Fruit fly (Drosophila melanogaster): Measurements from ENCODE around the gene CG6041.

The CG6041 gene

DNA sequence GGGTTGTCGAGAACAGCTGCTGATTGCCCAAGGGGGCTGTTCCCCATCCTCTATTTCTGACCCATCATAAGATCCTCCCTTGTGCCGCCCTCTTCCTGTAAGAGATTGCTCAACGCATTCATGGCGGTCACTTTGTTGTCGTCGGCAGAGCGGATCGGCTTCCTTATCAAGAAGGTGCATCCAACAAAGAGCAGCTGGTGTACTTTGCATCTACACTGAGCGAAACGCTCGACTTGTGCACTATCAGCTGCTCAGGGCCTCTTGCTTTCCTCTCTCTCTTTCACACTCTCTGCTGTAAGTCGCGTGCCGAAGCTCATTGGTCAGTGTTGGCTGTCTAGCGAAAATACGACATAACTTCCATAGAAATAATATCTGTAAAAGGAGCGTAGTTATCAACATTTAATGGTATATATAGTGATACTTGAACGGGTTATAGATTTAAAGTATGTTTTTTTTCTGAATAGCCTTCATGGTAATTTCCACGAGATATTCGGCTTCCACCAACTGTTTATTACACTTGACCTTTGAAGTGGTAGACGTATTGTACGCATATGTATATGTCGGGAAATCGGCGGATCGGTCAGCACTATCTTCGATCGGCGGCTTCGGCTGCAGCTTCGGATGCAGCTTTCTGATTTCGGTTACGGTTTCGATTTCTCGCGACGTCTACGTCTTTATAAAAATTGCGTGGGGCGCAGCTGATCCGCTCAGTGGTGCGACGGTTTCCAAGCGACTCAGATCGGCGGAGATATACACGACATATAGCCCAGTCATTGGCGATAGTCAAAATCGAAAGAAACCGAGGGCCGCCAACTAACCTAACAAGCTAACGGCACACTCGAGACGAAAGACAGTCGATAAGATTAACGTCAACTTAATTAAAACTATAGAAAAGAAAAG is 40.4 kb downstream of the CG6041 start, which contains the start of gene CG5966:
Gene CG5966 (plus strand): TSS at position 704 of the 900 bp plus-strand sequence.
- TF ChIP-seq CG6276 (GFP tag; optimal IDR thresholded peaks at IDR 0.05) (peak; percentile 48), Hr38 (GFP tag; optimal IDR thresholded peaks at IDR 0.05) (no peak), dac (GFP tag; optimal IDR thresholded peaks at IDR 0.05) (no peak), lz (GFP tag; optimal IDR thresholded peaks at IDR 0.05) (no peak), esn (GFP tag; optimal IDR thresholded peaks at IDR 0.05) (no peak), spab (GFP tag; optimal IDR thresholded peaks at IDR 0.05) (peak; percentile 55), Sox14 (GFP tag; optimal IDR thresholded peaks at IDR 0.05) (peak; percentile 70), Blimp-1 (GFP tag; optimal IDR thresholded peaks at IDR 0.05) (no peak), achi (GFP tag; optimal IDR thresholded peaks at IDR 0.05) (no peak), CG10669 (GFP tag; optimal IDR thresholded peaks at IDR 0.05) (peak; percentile 50), CG32006 (GFP tag; optimal IDR thresholded peaks at IDR 0.05) (peak; percentile 2), CG16779 (tag; optimal IDR thresholded peaks at IDR 0.05) (peak; percentile 13), Sox15 (GFP tag; optimal IDR thresholded peaks at IDR 0.05) (no peak), fd85E (GFP tag; optimal IDR thresholded peaks at IDR 0.05) (no peak), eg (GFP tag; IDR thresholded peaks at IDR 0.05) (peak; percentile 63; the same call in 1 of the 3 replicates), vri (GFP tag; optimal IDR thresholded peaks at IDR 0.05) (no peak), CG1621 (tag; optimal IDR thresholded peaks at IDR 0.05) (peak; percentile 37), CG11902 (GFP tag; optimal IDR thresholded peaks at IDR 0.05) (no peak), Hr39 (GFP tag; optimal IDR thresholded peaks at IDR 0.05) (no peak), CG15336 (GFP tag; IDR thresholded peaks at IDR 0.05) (no peak), CG4318 (GFP tag; optimal IDR thresholded peaks at IDR 0.05) (no peak), cyc (GFP tag; optimal IDR thresholded peaks at IDR 0.05) (no peak), CG7368 (GFP tag; optimal IDR thresholded peaks at IDR 0.05) (no peak), Eip75B (GFP tag; optimal IDR thresholded peaks at IDR 0.05) (peak; percentile 7), acj6 (GFP tag; optimal IDR thresholded peaks at IDR 0.05) (no peak), CG6792 (GFP tag; optimal IDR thresholded peaks at IDR 0.05) (no peak), Lpt (GFP tag; optimal IDR thresholded peaks at IDR 0.05) (no peak), Gug (GFP tag; IDR thresholded peaks at IDR 0.05) (peak; percentile 22; the same call in 1 of the 2 replicates), CG3919 (GFP tag; optimal IDR thresholded peaks at IDR 0.05) (peak; percentile 28), CG10631 (GFP tag; optimal IDR thresholded peaks at IDR 0.05) (no peak), dsx (GFP tag; optimal IDR thresholded peaks at IDR 0.05; ENCODE audit: poor library complexity, severe bottlenecking) (peak; percentile 18), CG11762 (GFP tag; optimal IDR thresholded peaks at IDR 0.05; ENCODE audit: insufficient read depth) (no peak), net (GFP tag; optimal IDR thresholded peaks at IDR 0.05) (peak; percentile 56), CG6808 (GFP tag; optimal IDR thresholded peaks at IDR 0.05) (peak; percentile 68), CG6163 (GFP tag; IDR thresholded peaks at IDR 0.05) (peak; percentile 46; the same call in 2 of the 3 replicates), fkh (GFP tag; optimal IDR thresholded peaks at IDR 0.05) (no peak), CG3032 (tag; optimal IDR thresholded peaks at IDR 0.05) (no peak), Ets21C (GFP tag; optimal IDR thresholded peaks at IDR 0.05) (no peak), Met (GFP tag; optimal IDR thresholded peaks at IDR 0.05) (no peak), salr (GFP tag; optimal IDR thresholded peaks at IDR 0.05) (peak in 1 of 2 experiments; percentile 42), Eip93F (GFP tag; optimal IDR thresholded peaks at IDR 0.05) (no peak), CG6854 (GFP tag; optimal IDR thresholded peaks at IDR 0.05) (peak; percentile 51), CG9139 (GFP tag; optimal IDR thresholded peaks at IDR 0.05) (peak; percentile 77), Sox102F (GFP tag; optimal IDR thresholded peaks at IDR 0.05) (no peak), topi (GFP tag; optimal IDR thresholded peaks at IDR 0.05) (no peak), ss (GFP tag; optimal IDR thresholded peaks at IDR 0.05) (peak; percentile 73 to 80), CG11294 (GFP tag; IDR thresholded peaks at IDR 0.05) (no peak), CG34406 (GFP tag; optimal IDR thresholded peaks at IDR 0.05) (no peak), Smox (GFP tag; optimal IDR thresholded peaks at IDR 0.05) (no peak), CG31627 (GFP tag; optimal IDR thresholded peaks at IDR 0.05) (no peak)

Data from whole organism, prepupa.